Fruit fly (Drosophila melanogaster): ENCODE measurements around the gene AMPdeam.

DNA sequence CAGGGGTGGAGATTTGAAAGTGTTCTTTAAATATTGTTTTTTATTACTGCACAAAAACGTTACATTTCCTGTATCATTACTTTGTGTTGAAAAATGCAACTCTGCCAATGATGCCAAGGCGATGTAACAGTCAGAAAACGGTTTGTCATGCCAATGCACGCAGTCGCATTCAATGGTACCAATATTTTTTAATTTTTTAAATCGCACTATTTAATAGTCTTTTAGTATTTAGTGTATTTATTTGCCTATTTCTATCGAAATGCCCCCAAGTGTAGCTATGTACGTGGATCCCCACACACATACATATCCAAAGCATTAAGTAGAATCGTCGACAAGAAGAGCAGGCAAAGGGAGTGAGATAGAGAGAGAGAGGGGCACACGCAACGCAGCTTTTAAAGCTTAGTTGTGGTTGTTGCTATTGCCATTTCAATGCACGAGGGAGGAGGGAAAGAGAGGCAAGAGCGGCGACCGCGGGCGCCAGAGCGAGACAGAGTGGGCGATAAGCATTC, 43.6 kb upstream of the AMPdeam start:
- TF ChIP-seq CG34367 (tag; optimal IDR thresholded peaks at IDR 0.05) (peak; percentile 77), CG9948 (tag; optimal IDR thresholded peaks at IDR 0.05) (peak; percentile 89)

Measured in whole organism, pupa.